Worm (Caenorhabditis elegans): ENCODE data around the gene F23D12.11.

ce11 chrX:14424673-14425072 is at the start of gene F23D12.11:
- TF ChIP-seq daf-12 (tag; optimal IDR thresholded peaks at IDR 0.05) (no peak), nhr-237 (tag; optimal IDR thresholded peaks at IDR 0.05) (no peak), ama-1 (optimal IDR thresholded peaks at IDR 0.05) (no peak), nhr-76 (tag; optimal IDR thresholded peaks at IDR 0.05) (no peak), lin-39 (tag; optimal IDR thresholded peaks at IDR 0.05) (no peak), ceh-9 (tag; optimal IDR thresholded peaks at IDR 0.05) (no peak), nhr-12 (tag; optimal IDR thresholded peaks at IDR 0.05) (no peak), fos-1 (tag; optimal IDR thresholded peaks at IDR 0.05) (no peak)
